Fruit fly (Drosophila melanogaster): Measurements from ENCODE around the gene CG14369.

DNA sequence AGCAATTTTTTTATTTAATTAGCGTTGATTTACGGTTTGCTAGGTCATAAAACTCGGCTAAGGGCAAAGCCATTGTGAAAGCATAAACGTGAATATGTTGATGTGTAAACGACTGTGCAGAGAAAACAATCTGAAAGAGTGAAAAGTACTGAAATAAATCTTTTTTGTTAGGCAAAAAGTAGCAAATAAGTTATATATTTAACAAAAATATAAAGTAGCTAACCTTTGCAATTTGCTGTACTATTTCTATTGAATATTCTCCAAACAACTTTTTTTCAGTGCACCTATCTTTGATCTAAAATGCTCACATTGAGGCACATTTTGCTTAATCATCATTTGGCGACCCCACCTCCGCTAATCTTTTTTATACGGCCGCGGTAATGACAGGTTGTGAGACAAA, 4.0 kb upstream of the CG14369 start:
- no peak for TF ChIP-seq CG11762 (GFP tag; optimal IDR thresholded peaks at IDR 0.05; ENCODE audit: insufficient read depth)
- no peak for TF ChIP-seq OdsH (GFP tag; optimal IDR thresholded peaks at IDR 0.05)
- no peak for TF ChIP-seq Gug (GFP tag; IDR thresholded peaks at IDR 0.05)
- no peak for TF ChIP-seq Eip75B (GFP tag; optimal IDR thresholded peaks at IDR 0.05)
- TF ChIP-seq Sox14 (GFP tag; optimal IDR thresholded peaks at IDR 0.05): no peak
- no peak for TF ChIP-seq vri (GFP tag; optimal IDR thresholded peaks at IDR 0.05)
